Worm (Caenorhabditis elegans) whole organism, young adult: Measurements from ENCODE around the gene C02F5.3.

Experiments used
- C17E4.6 ChIP-seq: fragments of 200-800 bp; sonication (Bioruptor generic); IDR thresholded peaks from 2 replicates; pipeline ENCODE4 v1.3.6; 2022; ENCODE audit warnings: missing genetic modification reagents, missing genetic modification characterization, missing compliant biosample characterization
- D2030.7 ChIP-seq: fragments of 200-800 bp; sonication (Bioruptor generic); IDR thresholded peaks from 2 replicates; pipeline ENCODE4 v1.3.6; 2022; ENCODE audit warnings: missing genetic modification reagents, missing genetic modification characterization, missing compliant biosample characterization
- F10E7.11 ChIP-seq: sonication (generic microtip); optimal IDR thresholded peaks from 2 replicates; lab custom pipeline; 2017; ENCODE audit warnings: mild to moderate bottlenecking, missing genetic modification characterization, moderate library complexity, missing compliant biosample characterization
- F37B4.10 ChIP-seq: fragments of 200-800 bp; sonication (Bioruptor generic); IDR thresholded peaks from 2 replicates; pipeline ENCODE4 v1.3.6; 2022; ENCODE audit warnings: missing genetic modification characterization, missing compliant biosample characterization
- F39B2.1 ChIP-seq: fragments of 200-800 bp; sonication (Bioruptor generic); IDR thresholded peaks from 2 replicates; pipeline ENCODE4 v1.3.6; 2022; ENCODE audit warnings: missing genetic modification reagents, missing genetic modification characterization, missing compliant biosample characterization
- K11D2.4 ChIP-seq: fragments of 200-800 bp; sonication (Bioruptor generic); IDR thresholded peaks from 2 replicates; pipeline ENCODE4 v1.3.6; 2022; ENCODE audit warnings: missing genetic modification reagents, missing genetic modification characterization, missing compliant biosample characterization
- T26A5.8 ChIP-seq: sonication (generic microtip); optimal IDR thresholded peaks from 2 replicates; lab custom pipeline; 2016; ENCODE audit warnings: missing genetic modification characterization, missing compliant biosample characterization
- aptf-2 ChIP-seq: fragments of 200-800 bp; sonication (Bioruptor generic); conservative IDR thresholded peaks from 2 replicates; pipeline ENCODE4 v1.3.6; 2022; ENCODE audit warnings: missing genetic modification reagents, missing genetic modification characterization, missing compliant biosample characterization
- attf-3 ChIP-seq: fragments of 200-800 bp; sonication (Bioruptor generic); conservative IDR thresholded peaks from 2 replicates; pipeline ENCODE4 v1.3.6; 2022; ENCODE audit warnings: missing genetic modification reagents, missing genetic modification characterization, missing compliant biosample characterization
- attf-5 ChIP-seq: fragments of 200-800 bp; sonication (Bioruptor generic); optimal IDR thresholded peaks from 2 replicates; lab custom pipeline; 2018; ENCODE audit warnings: mild to moderate bottlenecking, missing genetic modification characterization, missing compliant biosample characterization
- bed-2 ChIP-seq: fragments of 200-800 bp; sonication (Bioruptor generic); IDR thresholded peaks from 2 replicates; pipeline ENCODE4 v1.3.6; 2022; ENCODE audit warnings: missing genetic modification reagents, missing genetic modification characterization, missing compliant biosample characterization
- cebp-1 ChIP-seq, 2 experiments: fragments of 200-800 bp in 1 of 2; sonication (Bioruptor generic) in 1 of 2; sonication (generic microtip) in 1 of 2; IDR thresholded peaks in 1 of 2; optimal IDR thresholded peaks in 1 of 2; 2 replicates each; pipeline versions ENCODE4 v1.3.6 to Lab custom; 2017 to 2022; ENCODE audit warnings: missing compliant biosample characterization in 2 of 2, missing genetic modification characterization in 2 of 2, mild to moderate bottlenecking in 1 of 2, missing genetic modification reagents in 1 of 2, moderate library complexity in 1 of 2
- cebp-2 ChIP-seq: fragments of 200-800 bp; sonication (Bioruptor generic); IDR thresholded peaks from 2 replicates; pipeline ENCODE4 v1.3.6; 2022; ENCODE audit warnings: missing genetic modification characterization, missing compliant biosample characterization
- ceh-27 ChIP-seq: fragments of 200-800 bp; sonication (Bioruptor generic); optimal IDR thresholded peaks from 2 replicates; lab custom pipeline; 2018; ENCODE audit warnings: mild to moderate bottlenecking, missing genetic modification characterization, moderate library complexity, missing compliant biosample characterization
- ceh-58 ChIP-seq: fragments of 200-800 bp; sonication (Bioruptor generic); IDR thresholded peaks from 2 replicates; pipeline ENCODE4 v1.3.6; 2022; ENCODE audit warnings: missing genetic modification characterization, missing compliant biosample characterization
- dpl-1 ChIP-seq: fragments of 150-350 bp; optimal IDR thresholded peaks from 2 replicates; lab custom pipeline; 2014; ENCODE audit warnings: missing biosample characterization, missing genetic modification reagents, missing genetic modification characterization
- efl-1 ChIP-seq: fragments of 150-350 bp; optimal IDR thresholded peaks from 2 replicates; lab custom pipeline; 2014; ENCODE audit warnings: missing biosample characterization, missing genetic modification reagents, missing genetic modification characterization
- him-1 ChIP-seq: sonication (generic microtip); optimal IDR thresholded peaks from 2 replicates; lab custom pipeline; 2016; ENCODE audit warnings: missing genotype, missing genetic modification reagents, missing genetic modification characterization, missing compliant biosample characterization
- hlh-26 ChIP-seq: fragments of 200-800 bp; sonication (Bioruptor generic); conservative IDR thresholded peaks from 2 replicates; pipeline ENCODE4 v1.3.6; 2022; ENCODE audit warnings: missing genetic modification reagents, missing genetic modification characterization, missing compliant biosample characterization
- hmg-1.2 ChIP-seq: fragments of 200-800 bp; sonication (Bioruptor generic); IDR thresholded peaks from 2 replicates; pipeline ENCODE4 v1.3.6; 2022; ENCODE audit warnings: missing genetic modification reagents, missing genetic modification characterization, missing compliant biosample characterization
- hmg-20 ChIP-seq: fragments of 200-800 bp; sonication (Bioruptor generic); IDR thresholded peaks from 2 replicates; pipeline ENCODE4 v1.3.6; 2022; ENCODE audit warnings: missing genetic modification reagents, missing genetic modification characterization, missing compliant biosample characterization
- hrde-1 ChIP-seq: sonication (generic microtip); optimal IDR thresholded peaks from 2 replicates; lab custom pipeline; 2016; ENCODE audit warnings: missing genetic modification characterization, mild to moderate bottlenecking, missing compliant biosample characterization, moderate library complexity, missing genotype, missing genetic modification reagents, borderline replicate concordance
- hsf-1 ChIP-seq: fragments of 200-800 bp; sonication (Bioruptor generic); IDR thresholded peaks from 2 replicates; pipeline ENCODE4 v1.3.6; 2022; ENCODE audit warnings: missing genetic modification reagents, missing genetic modification characterization, missing compliant biosample characterization
- let-526 ChIP-seq: fragments of 200-800 bp; sonication (Bioruptor generic); IDR thresholded peaks from 2 replicates; pipeline ENCODE4 v1.3.6; 2022; ENCODE audit warnings: missing genetic modification reagents, missing genetic modification characterization, missing compliant biosample characterization
- lin-26 ChIP-seq: fragments of 200-800 bp; sonication (Bioruptor generic); IDR thresholded peaks from 2 replicates; pipeline ENCODE4 v1.3.6; 2022; ENCODE audit warnings: missing genetic modification reagents, missing genetic modification characterization, missing compliant biosample characterization
- lin-54 ChIP-seq: fragments of 200-800 bp; sonication (Bioruptor generic); optimal IDR thresholded peaks from 2 replicates; lab custom pipeline; 2018; ENCODE audit warnings: mild to moderate bottlenecking, missing genetic modification characterization, missing compliant biosample characterization
- lir-1 ChIP-seq: fragments of 200-800 bp; sonication (Bioruptor generic); conservative IDR thresholded peaks from 2 replicates; pipeline ENCODE4 v1.3.6; 2022; ENCODE audit warnings: missing genetic modification reagents, missing genetic modification characterization, missing compliant biosample characterization
- madf-8 ChIP-seq: fragments of 200-800 bp; sonication (Bioruptor generic); conservative IDR thresholded peaks from 2 replicates; pipeline ENCODE4 v1.3.6; 2022; ENCODE audit warnings: missing genetic modification reagents, missing genetic modification characterization, missing compliant biosample characterization
- mcd-1 ChIP-seq: fragments of 200-800 bp; sonication (Bioruptor generic); IDR thresholded peaks from 2 replicates; pipeline ENCODE4 v1.3.6; 2022; ENCODE audit warnings: missing genetic modification reagents, missing genetic modification characterization, missing compliant biosample characterization
- mel-28 ChIP-seq: sonication (generic microtip); optimal IDR thresholded peaks from 2 replicates; lab custom pipeline; 2016; ENCODE audit warnings: borderline replicate concordance, mild to moderate bottlenecking, missing genetic modification characterization, missing compliant biosample characterization
- mxl-1 ChIP-seq: sonication (generic microtip); optimal IDR thresholded peaks from 2 replicates; lab custom pipeline; 2016; ENCODE audit warnings: missing genetic modification characterization, missing compliant biosample characterization
- nfya-1 ChIP-seq: sonication (generic microtip); optimal IDR thresholded peaks from 2 replicates; lab custom pipeline; 2017; ENCODE audit warnings: antibody characterized with exemption, missing compliant biosample characterization, missing genetic modification characterization, borderline replicate concordance; ENCODE audit not compliant: insufficient read depth
- nhr-27 ChIP-seq: fragments of 200-800 bp; sonication (Bioruptor generic); optimal IDR thresholded peaks from 2 replicates; lab custom pipeline; 2018; ENCODE audit warnings: mild to moderate bottlenecking, missing genetic modification characterization, moderate library complexity, missing compliant biosample characterization
- nhr-80 ChIP-seq: sonication (generic microtip); optimal IDR thresholded peaks from 2 replicates; lab custom pipeline; 2016; ENCODE audit warnings: missing genetic modification characterization, missing compliant biosample characterization
- pbrm-1 ChIP-seq: fragments of 200-800 bp; sonication (Bioruptor generic); IDR thresholded peaks from 2 replicates; pipeline ENCODE4 v1.3.6; 2022; ENCODE audit warnings: missing genetic modification reagents, missing genetic modification characterization, missing compliant biosample characterization
- pha-4 ChIP-seq: fragments of 150-350 bp; sonication (generic microtip); optimal IDR thresholded peaks from 2 replicates; lab custom pipeline; 2014; ENCODE audit warnings: missing biosample characterization, missing genetic modification reagents, missing genetic modification characterization
- rcor-1 ChIP-seq: fragments of 200-800 bp; sonication (Bioruptor generic); IDR thresholded peaks from 2 replicates; pipeline ENCODE4 v1.3.6; 2022; ENCODE audit warnings: missing genetic modification reagents, missing genetic modification characterization, missing compliant biosample characterization
- rec-8 ChIP-seq, 2 experiments: sonication (generic microtip); optimal IDR thresholded peaks; 2 replicates each; lab custom pipeline; 2016; ENCODE audit warnings: mild to moderate bottlenecking in 2 of 2, missing genetic modification characterization in 2 of 2, missing genetic modification reagents in 2 of 2, missing genotype in 2 of 2, missing biosample characterization in 1 of 2, missing compliant biosample characterization in 1 of 2, moderate library complexity in 1 of 2
- repo-1 ChIP-seq: sonication (generic microtip); optimal IDR thresholded peaks from 2 replicates; lab custom pipeline; 2017; ENCODE audit warnings: mild to moderate bottlenecking, missing genetic modification characterization, missing compliant biosample characterization
- rpc-1 ChIP-seq, 2 experiments: fragments of 150-350 bp in 1 of 2; sonication (generic microtip) in 1 of 2; optimal IDR thresholded peaks; 2 replicates each; lab custom pipeline; 2014 to 2018; ENCODE audit warnings: missing biosample characterization in 1 of 2, missing genetic modification characterization in 1 of 2, missing genetic modification reagents in 1 of 2, missing genotype in 1 of 2
- sdz-38 ChIP-seq: sonication (generic microtip); optimal IDR thresholded peaks from 2 replicates; lab custom pipeline; 2016; ENCODE audit warnings: missing genotype, missing genetic modification characterization, missing compliant biosample characterization
- snpc-3.4 ChIP-seq: sonication (generic microtip); optimal IDR thresholded peaks from 2 replicates; lab custom pipeline; 2017; ENCODE audit warnings: missing genetic modification characterization, mild to moderate bottlenecking, missing compliant biosample characterization, antibody characterized with exemption, moderate library complexity, missing genotype, missing genetic modification reagents
- snpc-4 ChIP-seq, 5 experiments: fragments of 150-350 bp in 1 of 5; sonication (generic microtip) in 4 of 5; optimal IDR thresholded peaks; 2 replicates each; lab custom pipeline; 2014 to 2018; ENCODE audit warnings: missing genetic modification characterization in 5 of 5, missing biosample characterization in 3 of 5, antibody characterized with exemption in 2 of 5, mild to moderate bottlenecking in 2 of 5, missing compliant biosample characterization in 2 of 5, missing genotype in 2 of 5, moderate library complexity in 2 of 5, missing genetic modification reagents in 1 of 5
- tbx-9 ChIP-seq: sonication (generic microtip); optimal IDR thresholded peaks from 2 replicates; lab custom pipeline; 2016; ENCODE audit warnings: borderline replicate concordance, missing genetic modification characterization, inconsistent platforms, missing compliant biosample characterization
- xnd-1 ChIP-seq: sonication (generic microtip); optimal IDR thresholded peaks from 2 replicates; lab custom pipeline; 2016; ENCODE audit warnings: missing genotype, missing genetic modification reagents, missing genetic modification characterization, missing compliant biosample characterization
- ztf-18 ChIP-seq: sonication (generic microtip); optimal IDR thresholded peaks from 2 replicates; lab custom pipeline; 2016; ENCODE audit warnings: missing genotype, mild to moderate bottlenecking, missing genetic modification characterization, missing compliant biosample characterization
- ztf-28 ChIP-seq: fragments of 200-800 bp; sonication (Bioruptor generic); IDR thresholded peaks from 2 replicates; pipeline ENCODE4 v1.3.6; 2022; ENCODE audit warnings: missing genetic modification reagents, missing genetic modification characterization, missing compliant biosample characterization

Gene C02F5.3

ce11 chrIII:8242809-8243208 is 2.9 kb upstream of the C02F5.3 start, which contains the start of gene C02F5.12 (continued):
- no peak for TF ChIP-seq cebp-1 (GFP tag; IDR thresholded peaks at IDR 0.05; lab: Robert Waterston, UW)
- TF ChIP-seq cebp-1 (tag; optimal IDR thresholded peaks at IDR 0.05; lab: Kevin White, UChicago) = peak; percentile 48
- TF ChIP-seq attf-5 (GFP tag; lab: Kevin White, UChicago) = peak; percentile 16
- no peak for TF ChIP-seq madf-8
- no peak for TF ChIP-seq mel-28
- TF ChIP-seq ceh-27 = no peak
- no peak for TF ChIP-seq bed-2 (GFP tag; lab: Robert Waterston, UW)
- no peak for TF ChIP-seq efl-1 (GFP tag; lab: Kevin White, UChicago)
- TF ChIP-seq mxl-1 (tag; lab: Kevin White, UChicago) = no peak
- no peak for TF ChIP-seq nfya-1 (tag; lab: Kevin White, UChicago)
- TF ChIP-seq F10E7.11 (tag; lab: Kevin White, UChicago) = no peak
- no peak for TF ChIP-seq F37B4.10 (GFP tag; lab: Robert Waterston, UW)
- TF ChIP-seq snpc-4 (GFP tag; optimal IDR thresholded peaks at IDR 0.05; lab: Kevin White, UChicago) = no peak
- no peak for TF ChIP-seq snpc-4 (tag; optimal IDR thresholded peaks at IDR 0.05; lab: Kevin White, UChicago)
- TF ChIP-seq nhr-27 (tag; lab: Kevin White, UChicago) = no peak
- TF ChIP-seq repo-1 (tag; lab: Kevin White, UChicago) = no peak
- TF ChIP-seq hmg-20 (GFP tag; lab: Robert Waterston, UW) = no peak
- TF ChIP-seq hmg-1.2 = peak; percentile 38
- no peak for TF ChIP-seq sdz-38 (tag; lab: Kevin White, UChicago)
- no peak for TF ChIP-seq F39B2.1 (GFP tag; lab: Robert Waterston, UW)
- TF ChIP-seq hrde-1 (tag; lab: Kevin White, UChicago) = no peak
- TF ChIP-seq ceh-58 = 0 out of 2 replicates have a peak, but pooled peaks have one; percentile 51
- no peak for TF ChIP-seq aptf-2
- no peak for TF ChIP-seq cebp-2 (GFP tag; lab: Robert Waterston, UW)
- no peak for TF ChIP-seq lin-26 (GFP tag; lab: Robert Waterston, UW)
- TF ChIP-seq lin-54 (GFP tag; lab: Kevin White, UChicago) = peak; percentile 61
- no peak for TF ChIP-seq tbx-9 (tag; lab: Kevin White, UChicago)
- TF ChIP-seq K11D2.4 (GFP tag; lab: Robert Waterston, UW) = no peak
- peak; percentile 40; the same call in 1 of the 2 replicates for TF ChIP-seq hsf-1
- peak; percentile 28; the same call in 1 of the 2 replicates for TF ChIP-seq mcd-1 (GFP tag; lab: Robert Waterston, UW)
- no peak for TF ChIP-seq let-526 (GFP tag; lab: Robert Waterston, UW)
- TF ChIP-seq dpl-1 (GFP tag; lab: Kevin White, UChicago) = no peak
- TF ChIP-seq nhr-80 (tag; lab: Kevin White, UChicago) = peak; percentile 46
- no peak for TF ChIP-seq rpc-1 (optimal IDR thresholded peaks at IDR 0.05; lab: Kevin White, UChicago)
- no peak for TF ChIP-seq rpc-1 (tag; optimal IDR thresholded peaks at IDR 0.05; lab: Kevin White, UChicago)
- TF ChIP-seq attf-3 (GFP tag; lab: Robert Waterston, UW) = 0 out of 2 replicates have a peak, but pooled peaks have one; percentile 19
- no peak for TF ChIP-seq rec-8 (tag; optimal IDR thresholded peaks at IDR 0.05; lab: Kevin White, UChicago)
- TF ChIP-seq him-1 = no peak
- TF ChIP-seq ztf-28 (GFP tag; lab: Robert Waterston, UW) = no peak
- TF ChIP-seq ztf-18 = no peak
- TF ChIP-seq D2030.7 (GFP tag; lab: Robert Waterston, UW) = no peak
- peak; percentile 33 for TF ChIP-seq snpc-3.4
- TF ChIP-seq hlh-26 (GFP tag; lab: Robert Waterston, UW) = no peak
- no peak for TF ChIP-seq C17E4.6 (GFP tag; lab: Robert Waterston, UW)
- no peak for TF ChIP-seq lir-1 (GFP tag; lab: Robert Waterston, UW)
- no peak for TF ChIP-seq xnd-1 (tag; lab: Kevin White, UChicago)
- no peak for TF ChIP-seq rcor-1 (GFP tag; lab: Robert Waterston, UW)
- TF ChIP-seq T26A5.8 (tag; lab: Kevin White, UChicago) = no peak
- TF ChIP-seq pha-4 (tag; lab: Kevin White, UChicago) = no peak
- peak; percentile 26; the same call in 1 of the 2 replicates for TF ChIP-seq pbrm-1 (GFP tag; lab: Robert Waterston, UW)
